Worm (Caenorhabditis elegans): Measurements from ENCODE around the gene F11D11.6.
"Not testable (repeated sequence)": the region's sequence is repeated elsewhere in the genome, so short reads cannot be mapped to it uniquely, and the experiment has no call there.

The F11D11.6 gene

DNA sequence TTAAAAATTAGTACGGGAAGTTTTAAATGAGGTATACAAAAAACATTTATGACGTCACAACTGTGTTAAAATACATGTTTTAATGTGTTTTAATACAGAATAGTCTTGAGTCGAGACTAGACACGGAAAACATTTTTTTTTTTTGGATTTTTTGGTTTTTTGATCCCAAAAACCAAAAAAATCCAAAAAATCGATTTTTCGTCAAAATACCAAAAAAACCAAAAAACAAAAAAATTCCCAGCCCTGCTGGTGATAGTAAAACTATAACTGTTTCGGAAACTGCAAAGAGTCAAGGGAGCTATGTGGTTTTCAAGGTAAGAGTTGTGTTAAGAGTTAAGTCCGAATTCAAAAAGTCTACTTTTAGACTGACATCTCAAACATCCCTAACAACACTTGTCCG is 8.1 kb upstream of the F11D11.6 start, which contains the start of gene F11D11.4:
Gene F11D11.4, plus strand, starts transcription at position 301 of the 400 bp plus-strand sequence.
- TF ChIP-seq ceh-39 (tag; optimal IDR thresholded peaks at IDR 0.05) (no peak), ham-2 (GFP tag; optimal IDR thresholded peaks at IDR 0.05) (no peak), unc-120 (tag; optimal IDR thresholded peaks at IDR 0.05; ENCODE audit: poor library complexity, severe bottlenecking) (no peak), zip-8 (tag; optimal IDR thresholded peaks at IDR 0.05) (no peak), drap-1 (GFP tag; optimal IDR thresholded peaks at IDR 0.05) (no peak), bed-3 (GFP tag; optimal IDR thresholded peaks at IDR 0.05) (no peak), sptf-1 (tag; optimal IDR thresholded peaks at IDR 0.05) (no peak), mls-2 (tag; optimal IDR thresholded peaks at IDR 0.05) (no peak), ceh-83 (GFP tag; optimal IDR thresholded peaks at IDR 0.05) (no peak), lin-32 (GFP tag; optimal IDR thresholded peaks at IDR 0.05) (no peak), mep-1 (tag; optimal IDR thresholded peaks at IDR 0.05) (no peak)

DNA sequence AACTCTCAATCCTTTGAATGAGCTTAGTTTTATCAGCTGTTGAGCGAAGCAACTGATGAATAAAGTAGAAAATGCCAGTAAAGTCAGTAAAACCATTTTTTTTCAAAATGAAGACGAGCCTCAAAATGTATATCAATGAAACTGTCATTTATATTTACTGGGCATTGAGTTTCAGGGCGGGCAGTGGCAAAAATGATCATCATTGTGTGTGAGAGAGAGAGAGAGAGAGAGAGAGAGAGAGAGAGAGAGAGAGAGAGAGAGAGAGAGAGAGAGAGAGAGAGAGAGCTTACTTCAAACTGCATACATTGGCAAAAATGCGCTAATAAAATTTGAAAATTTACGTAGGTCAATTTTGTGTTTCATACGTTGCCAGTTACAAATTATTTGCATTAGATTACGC is 7.2 kb upstream of the F11D11.6 start, which contains the start of gene F11D11.3:
Gene F11D11.3, minus strand, starts transcription at position 101 of the 400 bp plus-strand sequence.
- TF ChIP-seq snpc-4 (tag; optimal IDR thresholded peaks at IDR 0.05): no peak
- no peak for TF ChIP-seq lsy-2 (tag; optimal IDR thresholded peaks at IDR 0.05)
- TF ChIP-seq ztf-11 (tag; optimal IDR thresholded peaks at IDR 0.05): no peak
- TF ChIP-seq M03D4.4 (tag; optimal IDR thresholded peaks at IDR 0.05): no peak
- TF ChIP-seq ham-2 (GFP tag; optimal IDR thresholded peaks at IDR 0.05): no peak
- TF ChIP-seq pha-4 (tag; optimal IDR thresholded peaks at IDR 0.05): no peak
- TF ChIP-seq nhr-76 (tag; optimal IDR thresholded peaks at IDR 0.05): no peak
- TF ChIP-seq unc-62 (GFP tag; optimal IDR thresholded peaks at IDR 0.05): no peak
- no peak for TF ChIP-seq elt-3 (tag; optimal IDR thresholded peaks at IDR 0.05)
- no peak for TF ChIP-seq nhr-2 (tag; optimal IDR thresholded peaks at IDR 0.05)
- no peak for TF ChIP-seq sptf-1 (tag; optimal IDR thresholded peaks at IDR 0.05)

DNA sequence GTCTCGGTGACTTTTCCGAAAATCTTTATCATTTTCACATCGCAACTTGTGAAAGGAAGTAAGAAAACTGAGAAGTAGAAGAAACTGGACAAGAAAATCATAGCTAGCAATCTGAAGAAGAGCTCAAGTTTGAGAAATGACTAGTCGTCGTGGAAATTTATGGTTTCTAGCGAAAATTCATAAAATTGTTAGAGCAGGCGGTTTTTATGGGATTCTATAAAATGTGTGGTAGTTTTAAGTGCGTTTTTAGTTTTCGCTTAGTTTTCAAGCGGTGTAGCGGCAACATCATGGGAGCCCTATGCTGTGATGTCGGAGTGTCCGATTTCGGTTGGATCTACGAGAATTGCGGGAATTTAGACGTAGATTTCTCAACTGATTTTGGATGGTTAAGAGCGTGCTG is 1.4 kb upstream of the F11D11.6 start, which contains the start of gene clec-254:
Gene clec-254, minus strand, starts transcription at position 101 of the 400 bp plus-strand sequence.
- not testable (repeated sequence) for TF ChIP-seq elt-3, M03D4.4, unc-39 (tag; optimal IDR thresholded peaks at IDR 0.05)

DNA sequence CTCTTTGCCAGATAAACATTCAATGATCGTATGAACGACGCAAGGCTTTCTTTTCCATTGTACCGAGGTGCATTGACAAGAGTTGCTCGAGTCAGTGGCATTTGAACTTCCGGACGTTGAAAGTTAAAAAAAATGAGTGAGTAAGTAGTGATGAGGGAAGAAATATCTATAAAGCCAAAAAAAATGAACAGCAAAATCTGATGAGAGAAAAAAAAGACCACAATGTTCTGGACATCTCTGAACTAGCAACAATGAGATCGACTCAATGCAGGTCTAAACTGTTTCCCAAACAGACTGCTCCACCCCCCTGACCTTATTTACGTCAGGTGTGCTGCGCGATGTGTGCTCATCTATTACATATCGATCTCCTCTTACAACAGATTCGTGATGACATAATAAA is 2.5 kb downstream of the F11D11.6 start, which contains the start of the genes F11D11.21 and F11D11.12:
Gene F11D11.21, minus strand, starts transcription at position 101 of the 400 bp plus-strand sequence.
Gene F11D11.12, minus strand, starts transcription at position 238 of the 400 bp plus-strand sequence.
- TF ChIP-seq nhr-12 (tag; optimal IDR thresholded peaks at IDR 0.05) (no peak), zip-8 (tag; optimal IDR thresholded peaks at IDR 0.05) (no peak), lsy-2 (tag; optimal IDR thresholded peaks at IDR 0.05) (no peak), sptf-1 (tag; optimal IDR thresholded peaks at IDR 0.05) (no peak), ces-1 (GFP tag; optimal IDR thresholded peaks at IDR 0.05) (no peak), flh-1 (GFP tag; optimal IDR thresholded peaks at IDR 0.05) (no peak), lin-13 (tag; optimal IDR thresholded peaks at IDR 0.05) (no peak), ceh-39 (tag; optimal IDR thresholded peaks at IDR 0.05) (no peak), ceh-83 (GFP tag; optimal IDR thresholded peaks at IDR 0.05) (no peak), elt-3 (tag; optimal IDR thresholded peaks at IDR 0.05) (no peak)

DNA sequence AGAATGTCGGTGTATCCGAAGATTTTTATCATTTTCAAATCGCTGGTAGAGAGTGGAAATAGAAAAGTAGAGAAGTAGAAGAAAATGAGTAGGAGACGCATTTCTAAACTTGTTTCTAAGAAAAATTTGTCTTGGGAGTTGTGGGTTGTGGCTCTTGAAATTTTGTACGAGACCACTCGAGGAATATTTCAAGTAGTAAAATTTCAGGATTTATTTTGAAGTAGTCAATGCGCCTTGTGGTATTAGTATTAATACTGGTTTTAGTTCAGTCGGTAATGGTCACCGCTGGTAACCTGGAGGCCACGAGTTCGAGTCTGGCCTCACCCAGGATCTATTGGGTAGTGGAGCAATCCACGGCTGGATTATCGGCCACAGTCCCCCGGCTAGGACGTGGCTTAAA is 4.2 kb downstream of the F11D11.6 start, which contains the start of gene clec-252:
Gene clec-252, minus strand, starts transcription at position 101 of the 400 bp plus-strand sequence.
- no peak for TF ChIP-seq lin-13 (tag; optimal IDR thresholded peaks at IDR 0.05)
- TF ChIP-seq ceh-83 (GFP tag; optimal IDR thresholded peaks at IDR 0.05): no peak
- no peak for TF ChIP-seq M03D4.4 (tag; optimal IDR thresholded peaks at IDR 0.05)
- TF ChIP-seq ces-1 (GFP tag; optimal IDR thresholded peaks at IDR 0.05): no peak
- TF ChIP-seq sem-2 (GFP tag; optimal IDR thresholded peaks at IDR 0.05): no peak
- no peak for TF ChIP-seq pha-4 (tag; optimal IDR thresholded peaks at IDR 0.05)
- TF ChIP-seq mep-1 (tag; optimal IDR thresholded peaks at IDR 0.05): no peak

DNA sequence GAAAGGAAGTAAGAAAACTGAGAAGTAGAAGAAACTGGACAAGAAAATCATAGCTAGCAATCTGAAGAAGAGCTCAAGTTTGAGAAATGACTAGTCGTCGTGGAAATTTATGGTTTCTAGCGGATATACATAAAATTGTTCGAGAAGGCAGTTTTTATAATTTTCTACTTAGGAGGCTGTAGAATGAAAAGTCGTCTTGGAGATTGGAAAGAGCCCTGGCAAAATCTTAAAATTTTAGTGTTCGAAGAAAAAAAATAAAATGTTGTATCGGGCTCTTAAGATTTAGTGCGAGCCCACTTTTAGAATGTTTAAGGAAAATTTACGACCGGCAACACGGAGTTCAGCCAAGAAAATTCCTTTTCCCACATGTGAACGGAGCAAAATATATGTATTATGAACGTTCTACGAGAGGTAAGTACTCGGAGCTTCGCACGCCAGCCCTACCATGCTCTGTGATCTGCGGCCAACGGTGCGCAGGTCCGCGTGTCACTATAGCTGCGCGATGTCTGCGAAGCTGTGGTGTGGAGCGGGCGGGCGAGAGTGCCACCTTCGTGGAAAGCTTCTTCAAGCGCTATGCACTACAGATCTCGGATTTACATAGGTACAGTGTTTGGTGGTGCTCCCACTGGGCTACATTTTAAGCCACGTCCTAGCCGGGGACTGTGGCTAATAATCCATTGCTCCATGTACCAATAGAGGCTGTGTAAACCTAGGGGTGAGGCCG is 5.8 kb downstream of the F11D11.6 start, which contains the start of gene clec-251:
Gene clec-251, minus strand, starts transcription at position 51 of the 724 bp plus-strand sequence.
- TF ChIP-seq flh-1 (GFP tag; optimal IDR thresholded peaks at IDR 0.05) (no peak), ham-2 (GFP tag; optimal IDR thresholded peaks at IDR 0.05) (no peak), pha-4 (tag; optimal IDR thresholded peaks at IDR 0.05) (no peak), unc-120 (tag; optimal IDR thresholded peaks at IDR 0.05; ENCODE audit: poor library complexity, severe bottlenecking) (no peak), mep-1 (tag; optimal IDR thresholded peaks at IDR 0.05) (no peak), mls-2 (tag; optimal IDR thresholded peaks at IDR 0.05) (no peak), tbx-8 (GFP tag; optimal IDR thresholded peaks at IDR 0.05) (no peak), zip-8 (tag; optimal IDR thresholded peaks at IDR 0.05) (no peak), M03D4.4 (tag; optimal IDR thresholded peaks at IDR 0.05) (no peak), elt-1 (tag; optimal IDR thresholded peaks at IDR 0.05; ENCODE audit: borderline replicate concordance, insufficient read depth) (no peak), ceh-43 (GFP tag; optimal IDR thresholded peaks at IDR 0.05) (no peak), lin-13 (tag; optimal IDR thresholded peaks at IDR 0.05) (no peak), unc-62 (GFP tag; optimal IDR thresholded peaks at IDR 0.05) (no peak), drap-1 (GFP tag; optimal IDR thresholded peaks at IDR 0.05) (no peak), hlh-1 (tag; optimal IDR thresholded peaks at IDR 0.05) (no peak), nhr-2 (tag; optimal IDR thresholded peaks at IDR 0.05) (no peak), bed-3 (GFP tag; optimal IDR thresholded peaks at IDR 0.05) (no peak), lin-32 (GFP tag; optimal IDR thresholded peaks at IDR 0.05) (no peak), elt-3 (tag; optimal IDR thresholded peaks at IDR 0.05) (no peak), nhr-28 (tag; optimal IDR thresholded peaks at IDR 0.05) (no peak)
